Worm (Caenorhabditis elegans) whole organism, mixed stage, embryonic: ENCODE measurements around the gene Y43F8B.23.

Source experiments
- bed-3 ChIP-seq: fragments of 200-800 bp; sonication (Bioruptor generic); optimal IDR thresholded peaks from 3 replicates; lab custom pipeline; 2018; ENCODE audit warnings: mild to moderate bottlenecking, missing genetic modification characterization, moderate library complexity, missing compliant biosample characterization
- ceh-83 ChIP-seq: fragments of 200-800 bp; sonication (Bioruptor generic); optimal IDR thresholded peaks from 2 replicates; lab custom pipeline; 2018; ENCODE audit warnings: mild to moderate bottlenecking, missing genetic modification characterization, missing compliant biosample characterization
- ces-1 ChIP-seq: fragments of 150-350 bp; optimal IDR thresholded peaks from 2 replicates; lab custom pipeline; 2014; ENCODE audit warnings: missing biosample characterization, missing genetic modification reagents, missing genetic modification characterization
- elt-1 ChIP-seq: sonication (generic microtip); optimal IDR thresholded peaks from 2 replicates; lab custom pipeline; 2017; ENCODE audit warnings: missing genetic modification characterization, mild to moderate bottlenecking, missing compliant biosample characterization, antibody characterized with exemption, moderate library complexity, borderline replicate concordance; ENCODE audit not compliant: insufficient read depth
- lin-13 ChIP-seq: fragments of 150-350 bp; optimal IDR thresholded peaks from 2 replicates; lab custom pipeline; 2014; ENCODE audit warnings: missing biosample characterization, missing genetic modification characterization
- lsy-2 ChIP-seq: fragments of 150-350 bp; optimal IDR thresholded peaks from 2 replicates; lab custom pipeline; 2014; ENCODE audit warnings: missing biosample characterization, missing genetic modification characterization
- mab-5 ChIP-seq: fragments of 150-350 bp; optimal IDR thresholded peaks from 2 replicates; lab custom pipeline; 2014; ENCODE audit warnings: missing biosample characterization, missing genetic modification characterization
- mep-1 ChIP-seq: fragments of 150-350 bp; optimal IDR thresholded peaks from 2 replicates; lab custom pipeline; 2017; ENCODE audit warnings: missing biosample characterization, missing genetic modification reagents, missing genetic modification characterization, inconsistent platforms
- nhr-237 ChIP-seq: fragments of 150-350 bp; optimal IDR thresholded peaks from 2 replicates; lab custom pipeline; 2014; ENCODE audit warnings: missing biosample characterization, missing genetic modification characterization
- nhr-76 ChIP-seq: sonication (generic microtip); optimal IDR thresholded peaks from 2 replicates; lab custom pipeline; 2017; ENCODE audit warnings: missing biosample characterization, missing genetic modification characterization
- unc-62 ChIP-seq: fragments of 150-350 bp; optimal IDR thresholded peaks from 2 replicates; lab custom pipeline; 2014; ENCODE audit warnings: missing biosample characterization, missing genetic modification reagents, missing genetic modification characterization

ce11 chrV:19485261-19485660 lies 17.8 kb upstream of the Y43F8B.23 start, which contains the start of gene Y43F8B.28:
- no peak for TF ChIP-seq ceh-83 (GFP tag; lab: Kevin White, UChicago)
- TF ChIP-seq lin-13 (tag; lab: Kevin White, UChicago) = no peak
- TF ChIP-seq elt-1 (tag; lab: Kevin White, UChicago) = no peak
- TF ChIP-seq unc-62 (GFP tag; lab: Kevin White, UChicago) = no peak
- no peak for TF ChIP-seq bed-3
- no peak for TF ChIP-seq mep-1 (tag; lab: Kevin White, UChicago)
- no peak for TF ChIP-seq ces-1 (GFP tag; lab: Kevin White, UChicago)
- no peak for TF ChIP-seq lsy-2 (tag; lab: Kevin White, UChicago)
- TF ChIP-seq nhr-237 (tag; lab: Kevin White, UChicago) = no peak
- TF ChIP-seq mab-5 = no peak
- TF ChIP-seq nhr-76 (tag; lab: Kevin White, UChicago) = no peak
